Fruit fly (Drosophila melanogaster) whole organism, embryonic: ENCODE results near the gene Bili.

ENCODE experiments used
- ATbp ChIP-seq: fragments of 200-800 bp; sonication (Bioruptor generic); optimal IDR thresholded peaks from 2 replicates; lab custom pipeline; 2017; ENCODE audit warnings: missing biosample characterization, mild to moderate bottlenecking, missing genetic modification characterization, missing genetic modification reagents
- Atf6 ChIP-seq: fragments of 200-800 bp; sonication (Bioruptor generic); IDR thresholded peaks from 2 replicates; pipeline ENCODE4 v1.3.6; 2022; ENCODE audit warnings: missing biosample characterization, missing genetic modification characterization
- Bdp1 ChIP-seq: fragments of 200-800 bp; sonication (Bioruptor generic); optimal IDR thresholded peaks from 3 replicates; lab custom pipeline; 2016; ENCODE audit warnings: missing biosample characterization, missing genetic modification characterization
- CG10267 ChIP-seq: fragments of 200-800 bp; sonication (Bioruptor generic); optimal IDR thresholded peaks from 2 replicates; lab custom pipeline; 2018; ENCODE audit warnings: missing biosample characterization, mild to moderate bottlenecking, missing genetic modification characterization, moderate library complexity
- CG10979 ChIP-seq: fragments of 200-800 bp; sonication (Bioruptor generic); optimal IDR thresholded peaks from 2 replicates; lab custom pipeline; 2018; ENCODE audit warnings: missing biosample characterization, mild to moderate bottlenecking, missing genetic modification characterization, moderate library complexity
- CG11560 ChIP-seq: fragments of 200-800 bp; sonication (Bioruptor generic); IDR thresholded peaks from 3 replicates; pipeline ENCODE4 v1.3.6; 2022; ENCODE audit warnings: missing biosample characterization, missing genetic modification characterization
- CG12236 ChIP-seq: fragments of 200-800 bp; sonication (Bioruptor generic); optimal IDR thresholded peaks from 2 replicates; lab custom pipeline; 2016; ENCODE audit warnings: missing biosample characterization, missing genetic modification characterization
- CG12299 ChIP-seq: fragments of 200-800 bp; sonication (Bioruptor generic); optimal IDR thresholded peaks from 2 replicates; lab custom pipeline; 2018; ENCODE audit warnings: missing biosample characterization, mild to moderate bottlenecking, missing genetic modification characterization
- CG12769 ChIP-seq: fragments of 200-800 bp; sonication (Bioruptor generic); optimal IDR thresholded peaks from 2 replicates; lab custom pipeline; 2019; ENCODE audit warnings: missing biosample characterization, mild to moderate bottlenecking, missing genetic modification characterization, moderate library complexity
- CG13123 ChIP-seq: fragments of 200-800 bp; sonication (Bioruptor generic); optimal IDR thresholded peaks from 2 replicates; lab custom pipeline; 2016; ENCODE audit warnings: missing biosample characterization, missing genetic modification characterization
- CG15269 ChIP-seq: fragments of 200-800 bp; sonication (Bioruptor generic); optimal IDR thresholded peaks from 2 replicates; lab custom pipeline; 2018; ENCODE audit warnings: missing biosample characterization, mild to moderate bottlenecking, missing genetic modification characterization, moderate library complexity
- CG16779 ChIP-seq: fragments of 200-800 bp; sonication (Bioruptor generic); IDR thresholded peaks from 2 replicates; pipeline ENCODE4 v1.3.6; 2022; ENCODE audit warnings: missing biosample characterization, missing genetic modification characterization
- CG31365 ChIP-seq: fragments of 200-800 bp; sonication (Bioruptor generic); optimal IDR thresholded peaks from 2 replicates; lab custom pipeline; 2018; ENCODE audit warnings: missing biosample characterization, mild to moderate bottlenecking, missing genetic modification characterization
- CG31441 ChIP-seq: fragments of 200-800 bp; sonication (Bioruptor generic); IDR thresholded peaks from 2 replicates; pipeline ENCODE4 v1.3.6; 2022; ENCODE audit warnings: missing biosample characterization, missing genetic modification characterization
- CG3838 ChIP-seq: fragments of 200-800 bp; sonication (Bioruptor generic); optimal IDR thresholded peaks from 3 replicates; lab custom pipeline; 2016; ENCODE audit warnings: missing biosample characterization, missing genetic modification characterization
- CG4328 ChIP-seq: fragments of 200-800 bp; sonication (Bioruptor generic); optimal IDR thresholded peaks from 3 replicates; lab custom pipeline; 2017; ENCODE audit warnings: missing biosample characterization, missing genetic modification reagents, missing genetic modification characterization
- CG7372 ChIP-seq: fragments of 200-800 bp; sonication (Bioruptor generic); IDR thresholded peaks from 2 replicates; pipeline ENCODE4 v1.3.6; 2022; ENCODE audit warnings: missing biosample characterization, missing genetic modification characterization
- CG8765 ChIP-seq: fragments of 200-800 bp; sonication (Bioruptor generic); IDR thresholded peaks from 2 replicates; pipeline ENCODE4 v1.3.6; 2022; ENCODE audit warnings: missing biosample characterization, missing genetic modification characterization
- CTCF ChIP-seq: fragments of 200-800 bp; sonication (Bioruptor generic); optimal IDR thresholded peaks from 2 replicates; lab custom pipeline; 2017; ENCODE audit warnings: missing biosample characterization, mild to moderate bottlenecking, missing genetic modification characterization, moderate library complexity
- Chrac-16 ChIP-seq: fragments of 200-800 bp; sonication (Bioruptor generic); optimal IDR thresholded peaks from 3 replicates; lab custom pipeline; 2016; ENCODE audit warnings: missing biosample characterization, missing genetic modification characterization
- D19A ChIP-seq: fragments of 200-800 bp; optimal IDR thresholded peaks from 3 replicates; lab custom pipeline; 2019; ENCODE audit warnings: missing biosample characterization, mild to moderate bottlenecking, missing genetic modification characterization, moderate library complexity
- Dll ChIP-seq: fragments of 200-800 bp; sonication (Bioruptor generic); IDR thresholded peaks from 4 replicates; pipeline ENCODE4 v1.3.6; 2022; ENCODE audit warnings: missing biosample characterization, missing genetic modification characterization; ENCODE audit not compliant: partially characterized antibody
- HLHmδ ChIP-seq: fragments of 200-800 bp; sonication (Bioruptor generic); optimal IDR thresholded peaks from 2 replicates; lab custom pipeline; 2018; ENCODE audit warnings: missing biosample characterization, mild to moderate bottlenecking, missing genetic modification characterization, moderate library complexity
- Jarid2 ChIP-seq: fragments of 200-800 bp; sonication (Bioruptor generic); optimal IDR thresholded peaks from 3 replicates; lab custom pipeline; 2017; ENCODE audit warnings: mild to moderate bottlenecking, missing biosample characterization, missing genetic modification reagents, missing genetic modification characterization
- MTF-1 ChIP-seq: fragments of 200-800 bp; sonication (Bioruptor generic); optimal IDR thresholded peaks from 2 replicates; lab custom pipeline; 2018; ENCODE audit warnings: missing biosample characterization, mild to moderate bottlenecking, missing genetic modification characterization, borderline replicate concordance
- Mrtf ChIP-seq: fragments of 200-800 bp; sonication (Bioruptor generic); IDR thresholded peaks from 3 replicates; pipeline ENCODE4 v1.3.6; 2022; ENCODE audit warnings: missing biosample characterization, missing genetic modification characterization
- Nf-YB ChIP-seq: fragments of 200-800 bp; sonication (Bioruptor generic); optimal IDR thresholded peaks from 3 replicates; lab custom pipeline; 2019; ENCODE audit warnings: missing biosample characterization, mild to moderate bottlenecking, missing genetic modification characterization, moderate library complexity
- Opbp ChIP-seq: fragments of 200-800 bp; sonication (Bioruptor generic); IDR thresholded peaks from 3 replicates; pipeline ENCODE4 v1.3.6; 2022; ENCODE audit warnings: missing biosample characterization, missing genetic modification characterization; ENCODE audit not compliant: partially characterized antibody
- Pdp1 ChIP-seq, 2 experiments: fragments of 200-800 bp; sonication (Bioruptor generic); optimal IDR thresholded peaks; 3 replicates each; lab custom pipeline; 2016; ENCODE audit warnings: missing biosample characterization in 2 of 2, missing genetic modification characterization in 2 of 2, mild to moderate bottlenecking in 1 of 2, moderate library complexity in 1 of 2
- Rx ChIP-seq: fragments of 200-800 bp; sonication (Bioruptor generic); IDR thresholded peaks from 2 replicates; pipeline ENCODE4 v1.3.6; 2022; ENCODE audit warnings: missing biosample characterization, missing genetic modification characterization
- Sry-δ ChIP-seq: fragments of 200-800 bp; sonication (Bioruptor generic); optimal IDR thresholded peaks from 2 replicates; lab custom pipeline; 2016; ENCODE audit warnings: missing biosample characterization, missing genetic modification characterization
- br ChIP-seq: fragments of >200 bp; optimal IDR thresholded peaks from 2 replicates; lab custom pipeline; 2017
- bsh ChIP-seq, 2 experiments: fragments of 200-800 bp; sonication (Bioruptor generic); optimal IDR thresholded peaks; 2 replicates each; lab custom pipeline; 2017 to 2018; ENCODE audit warnings: mild to moderate bottlenecking in 2 of 2, missing biosample characterization in 2 of 2, missing genetic modification characterization in 2 of 2, moderate library complexity in 1 of 2
- corto ChIP-seq: fragments of 200-800 bp; sonication (Bioruptor generic); optimal IDR thresholded peaks from 2 replicates; lab custom pipeline; 2016; ENCODE audit warnings: missing biosample characterization, mild to moderate bottlenecking, missing genetic modification characterization, moderate library complexity
- grau ChIP-seq: fragments of 200-800 bp; optimal IDR thresholded peaks from 3 replicates; lab custom pipeline; 2019; ENCODE audit warnings: missing biosample characterization, mild to moderate bottlenecking, missing genetic modification characterization, moderate library complexity
- jumu ChIP-seq: fragments of 200-800 bp; sonication (Bioruptor generic); optimal IDR thresholded peaks from 3 replicates; lab custom pipeline; 2016; ENCODE audit warnings: missing biosample characterization, missing genetic modification characterization
- lab ChIP-seq: fragments of 200-800 bp; sonication (Bioruptor generic); optimal IDR thresholded peaks from 3 replicates; lab custom pipeline; 2017; ENCODE audit warnings: missing biosample characterization, missing genetic modification characterization, mild to moderate bottlenecking, moderate library complexity, missing genetic modification reagents
- lilli ChIP-seq: fragments of 200-800 bp; sonication (Bioruptor generic); optimal IDR thresholded peaks from 3 replicates; lab custom pipeline; 2016; ENCODE audit warnings: missing biosample characterization, missing genetic modification characterization
- lmd ChIP-seq: fragments of 200-800 bp; sonication (Bioruptor generic); IDR thresholded peaks from 2 replicates; pipeline ENCODE4 v1.3.6; 2022; ENCODE audit warnings: missing biosample characterization, missing genetic modification characterization
- mam ChIP-seq: fragments of 200-800 bp; sonication (Bioruptor generic); optimal IDR thresholded peaks from 3 replicates; lab custom pipeline; 2016; ENCODE audit warnings: missing biosample characterization, missing genetic modification characterization
- nmo ChIP-seq: fragments of 200-800 bp; sonication (Bioruptor generic); optimal IDR thresholded peaks from 2 replicates; lab custom pipeline; 2018; ENCODE audit warnings: missing biosample characterization, mild to moderate bottlenecking, missing genetic modification characterization, moderate library complexity
- odd ChIP-seq: fragments of 200-800 bp; sonication (Bioruptor generic); optimal IDR thresholded peaks from 2 replicates; lab custom pipeline; 2017; ENCODE audit warnings: missing biosample characterization, mild to moderate bottlenecking, missing genetic modification characterization
- peb ChIP-seq: fragments of 200-800 bp; sonication (Bioruptor generic); IDR thresholded peaks from 2 replicates; pipeline ENCODE4 v1.3.6; 2022; ENCODE audit warnings: missing biosample characterization, missing genetic modification characterization
- row ChIP-seq: fragments of 200-800 bp; sonication (Bioruptor generic); IDR thresholded peaks from 3 replicates; pipeline ENCODE4 v1.3.6; 2022; ENCODE audit warnings: missing biosample characterization, missing genetic modification characterization
- sob ChIP-seq: fragments of 200-800 bp; sonication (Bioruptor generic); IDR thresholded peaks from 2 replicates; pipeline ENCODE4 v1.3.6; 2022; ENCODE audit warnings: missing biosample characterization, missing genetic modification characterization
- tio ChIP-seq: fragments of 200-800 bp; sonication (Bioruptor generic); optimal IDR thresholded peaks from 2 replicates; lab custom pipeline; 2017; ENCODE audit warnings: missing biosample characterization, missing genetic modification characterization, inconsistent platforms
- wdn ChIP-seq: fragments of 200-800 bp; sonication (Bioruptor generic); IDR thresholded peaks from 2 replicates; pipeline ENCODE4 v1.3.6; 2022; ENCODE audit warnings: missing biosample characterization, missing genetic modification characterization
- wek ChIP-seq: fragments of 200-800 bp; sonication (Bioruptor generic); optimal IDR thresholded peaks from 3 replicates; lab custom pipeline; 2018; ENCODE audit warnings: missing biosample characterization, mild to moderate bottlenecking, missing genetic modification characterization, moderate library complexity
- zen ChIP-seq: fragments of 200-800 bp; sonication (Bioruptor generic); optimal IDR thresholded peaks from 3 replicates; lab custom pipeline; 2018; ENCODE audit warnings: missing biosample characterization, mild to moderate bottlenecking, missing genetic modification characterization, moderate library complexity

Bili gene

DNA sequence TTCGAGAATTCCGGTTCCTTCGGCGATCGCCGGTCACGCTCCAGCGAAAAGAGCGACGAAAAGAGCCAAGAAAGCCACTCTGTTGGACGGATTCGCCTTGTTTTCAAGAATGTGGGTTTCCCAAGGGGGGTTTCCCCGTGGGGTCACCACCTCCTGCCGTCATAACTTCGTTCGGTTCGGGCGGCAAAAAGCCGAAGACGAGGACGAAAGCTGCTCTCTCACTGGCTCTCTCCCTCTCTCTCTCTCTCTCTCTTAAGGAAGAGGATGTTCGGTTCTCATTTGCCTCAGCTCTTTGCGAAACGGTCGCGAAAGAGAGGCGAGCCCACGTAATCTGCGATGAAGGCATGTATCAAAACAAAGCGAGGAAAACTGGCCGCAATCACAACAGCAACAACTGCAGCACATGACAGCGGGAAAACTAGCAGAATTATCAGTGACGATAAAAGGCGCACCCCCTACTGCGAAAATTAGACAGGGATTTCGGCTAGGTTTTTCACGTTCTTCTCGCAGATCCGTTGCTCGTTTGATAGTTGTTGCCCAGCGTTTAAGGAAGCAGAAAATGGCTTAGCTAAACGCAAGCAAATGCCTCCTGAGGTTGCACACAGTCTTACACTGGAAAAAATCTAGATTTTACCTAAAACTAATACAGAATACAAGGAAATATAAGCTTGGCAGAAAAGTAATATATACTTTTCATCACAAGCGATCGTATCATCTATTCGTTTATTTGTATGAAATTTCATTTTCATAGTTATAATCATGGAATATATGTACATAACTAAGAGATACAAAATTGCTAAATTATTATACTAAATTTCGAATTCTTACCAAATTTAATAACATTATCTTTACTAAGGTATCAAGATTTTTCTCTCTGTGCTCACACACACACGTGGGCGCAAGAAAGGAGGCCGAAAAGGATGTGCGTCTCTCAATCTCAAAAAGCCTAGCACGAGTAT, 52.7 kb downstream of the Bili start, which contains the start of gene dan (continued):
- TF ChIP-seq zen (peak; percentile 90), Pdp1 (GFP tag; optimal IDR thresholded peaks at IDR 0.05; lab: Kevin White, UChicago) (peak in 1 of 2 experiments; percentile 5), Jarid2 (GFP tag; lab: Kevin White, UChicago) (no peak), wek (GFP tag; lab: Kevin White, UChicago) (no peak), CG8765 (no peak), bsh (GFP tag; optimal IDR thresholded peaks at IDR 0.05; lab: Kevin White, UChicago) (peak in 1 of 2 experiments; percentile 38), lab (peak; percentile 43), HLHmδ (GFP tag; lab: Kevin White, UChicago) (no peak), Dll (no peak), CG15269 (tag; lab: Kevin White, UChicago) (peak; percentile 51), CG12769 (tag; lab: Kevin White, UChicago) (no peak), CG10979 (peak; percentile 65), Sry-δ (no peak), nmo (GFP tag; lab: Kevin White, UChicago) (peak; percentile 71), CG13123 (GFP tag; lab: Kevin White, UChicago) (no peak), wdn (no peak), br (lab: Kevin White, UChicago) (no peak), Opbp (GFP tag; lab: Robert Waterston, UW) (no peak), sob (GFP tag; lab: Robert Waterston, UW) (no peak), CG31365 (tag; lab: Kevin White, UChicago) (no peak), lilli (GFP tag; lab: Kevin White, UChicago) (no peak), CG3838 (GFP tag; lab: Kevin White, UChicago) (no peak), CG4328 (no peak), Bdp1 (GFP tag; lab: Kevin White, UChicago) (no peak), CG16779 (GFP tag; lab: Robert Waterston, UW) (no peak), Nf-YB (GFP tag; lab: Kevin White, UChicago) (no peak), row (GFP tag; lab: Robert Waterston, UW) (peak; percentile 30; the same call in 1 of the 3 replicates), peb (GFP tag; lab: Robert Waterston, UW) (no peak), CG12236 (no peak), Rx (GFP tag; lab: Robert Waterston, UW) (no peak), tio (GFP tag; lab: Kevin White, UChicago) (no peak), Chrac-16 (GFP tag; lab: Kevin White, UChicago) (peak; percentile 14), D19A (peak; percentile 39), ATbp (GFP tag; lab: Kevin White, UChicago) (peak; percentile 12), lmd (peak; percentile 32; the same call in 1 of the 2 replicates), MTF-1 (no peak), CG31441 (peak; percentile 60; the same call in 1 of the 2 replicates), odd (GFP tag; lab: Kevin White, UChicago) (peak; percentile 5), mam (GFP tag; lab: Kevin White, UChicago) (no peak), Atf6 (GFP tag; lab: Robert Waterston, UW) (no peak), Mrtf (no peak), CG11560 (no peak), jumu (GFP tag; lab: Kevin White, UChicago) (no peak), CG10267 (tag; lab: Kevin White, UChicago) (peak; percentile 54), CG12299 (tag; lab: Kevin White, UChicago) (no peak), grau (peak; percentile 68), CG7372 (GFP tag; lab: Robert Waterston, UW) (no peak), CTCF (GFP tag; lab: Kevin White, UChicago) (no peak), corto (GFP tag; lab: Kevin White, UChicago) (no peak)
